Worm (Caenorhabditis elegans): ENCODE data around the gene daf-12.

DNA sequence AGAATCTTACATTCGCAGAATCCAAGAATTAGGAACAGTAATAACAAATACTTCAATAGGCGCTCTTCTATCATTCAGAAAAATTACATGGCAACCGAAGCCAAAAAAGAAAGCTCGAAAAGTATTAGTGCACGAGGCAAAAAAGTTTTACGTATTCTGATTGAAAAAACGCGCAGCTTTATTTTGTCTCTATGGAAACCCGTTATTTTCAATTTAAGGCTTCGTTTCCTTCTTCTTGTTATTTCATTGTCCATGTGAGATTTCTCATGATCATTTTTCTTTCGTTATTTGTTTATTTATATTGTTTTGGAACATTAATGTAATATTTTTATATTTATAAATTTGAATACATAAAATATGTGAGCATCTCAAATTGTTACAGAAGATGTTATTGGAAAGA, 46.2 kb upstream of the daf-12 start, which contains the start of gene F57C7.4:
- TF ChIP-seq ama-1 (optimal IDR thresholded peaks at IDR 0.05) (no peak), scrt-1 (GFP tag; IDR thresholded peaks at IDR 0.05) (no peak), flt-1 (GFP tag; IDR thresholded peaks at IDR 0.05) (no peak), pes-1 (GFP tag; IDR thresholded peaks at IDR 0.05) (no peak), ceh-13 (GFP tag; optimal IDR thresholded peaks at IDR 0.05) (no peak), hmg-4 (GFP tag; optimal IDR thresholded peaks at IDR 0.05) (no peak), tra-4 (tag; optimal IDR thresholded peaks at IDR 0.05) (no peak), hmbx-1 (tag; optimal IDR thresholded peaks at IDR 0.05) (no peak), aly-1 (tag; optimal IDR thresholded peaks at IDR 0.05) (no peak), tbx-11 (GFP tag; IDR thresholded peaks at IDR 0.05) (no peak), hnd-1 (tag; optimal IDR thresholded peaks at IDR 0.05) (no peak), ets-7 (tag; optimal IDR thresholded peaks at IDR 0.05) (no peak)

Data from whole organism, early embryonic.